Fruit fly (Drosophila melanogaster) whole organism, adult: ENCODE measurements around the gene CG14331.

Source experiments
- CG14711 ChIP-seq: fragments of 200-800 bp; sonication (Bioruptor generic); optimal IDR thresholded peaks from 2 replicates; lab custom pipeline; 2018; ENCODE audit warnings: missing biosample characterization, mild to moderate bottlenecking, missing genetic modification characterization, moderate library complexity
- CG1620 ChIP-seq: fragments of 200-800 bp; sonication (Bioruptor generic); optimal IDR thresholded peaks from 2 replicates; lab custom pipeline; 2016; ENCODE audit warnings: missing biosample characterization, missing genetic modification characterization
- CG33017 ChIP-seq: fragments of 200-800 bp; sonication (Bioruptor generic); optimal IDR thresholded peaks from 2 replicates; lab custom pipeline; 2018; ENCODE audit warnings: missing biosample characterization, mild to moderate bottlenecking, missing genetic modification characterization, moderate library complexity
- CG5204 ChIP-seq: fragments of 200-800 bp; sonication (Bioruptor generic); optimal IDR thresholded peaks from 2 replicates; lab custom pipeline; 2016; ENCODE audit warnings: missing biosample characterization, missing genetic modification characterization
- CG7101 ChIP-seq: fragments of 200-800 bp; sonication (Bioruptor generic); optimal IDR thresholded peaks from 2 replicates; lab custom pipeline; 2018; ENCODE audit warnings: missing biosample characterization, mild to moderate bottlenecking, missing genetic modification characterization, moderate library complexity
- Clk ChIP-seq: fragments of 200-800 bp; sonication (Bioruptor generic); optimal IDR thresholded peaks from 2 replicates; lab custom pipeline; 2017; ENCODE audit warnings: missing biosample characterization, missing genetic modification characterization
- Hr96 ChIP-seq: fragments of 200-800 bp; sonication (Bioruptor generic); optimal IDR thresholded peaks from 2 replicates; lab custom pipeline; 2016; ENCODE audit warnings: missing biosample characterization, missing genetic modification characterization
- Mnt ChIP-seq: fragments of 200-800 bp; sonication (Bioruptor generic); optimal IDR thresholded peaks from 2 replicates; lab custom pipeline; 2016; ENCODE audit warnings: missing biosample characterization, mild to moderate bottlenecking, missing genetic modification characterization
- cic ChIP-seq: fragments of 200-800 bp; sonication (Bioruptor generic); optimal IDR thresholded peaks from 2 replicates; lab custom pipeline; 2017; ENCODE audit warnings: missing biosample characterization, mild to moderate bottlenecking, missing genetic modification characterization, moderate library complexity
- cnc ChIP-seq, 2 experiments: fragments of >200 bp; optimal IDR thresholded peaks; 2 replicates each; lab custom pipeline; 2017
- kay ChIP-seq: fragments of 200-800 bp; sonication (Bioruptor generic); peaks from one replicate; lab custom pipeline; 2016; ENCODE audit warnings: missing biosample characterization, missing genetic modification characterization, borderline replicate concordance
- pad ChIP-seq: fragments of 200-800 bp; sonication (Bioruptor generic); optimal IDR thresholded peaks from 3 replicates; lab custom pipeline; 2017; ENCODE audit warnings: missing biosample characterization, missing genetic modification characterization, mild to moderate bottlenecking, moderate library complexity, missing genetic modification reagents
- tj ChIP-seq: fragments of 200-800 bp; sonication (Bioruptor generic); optimal IDR thresholded peaks from 3 replicates; lab custom pipeline; 2017; ENCODE audit warnings: missing biosample characterization, mild to moderate bottlenecking, missing genetic modification characterization, moderate library complexity
- toe ChIP-seq: fragments of 200-800 bp; sonication (Bioruptor generic); optimal IDR thresholded peaks from 2 replicates; lab custom pipeline; 2016; ENCODE audit warnings: missing biosample characterization, missing genetic modification characterization

DNA sequence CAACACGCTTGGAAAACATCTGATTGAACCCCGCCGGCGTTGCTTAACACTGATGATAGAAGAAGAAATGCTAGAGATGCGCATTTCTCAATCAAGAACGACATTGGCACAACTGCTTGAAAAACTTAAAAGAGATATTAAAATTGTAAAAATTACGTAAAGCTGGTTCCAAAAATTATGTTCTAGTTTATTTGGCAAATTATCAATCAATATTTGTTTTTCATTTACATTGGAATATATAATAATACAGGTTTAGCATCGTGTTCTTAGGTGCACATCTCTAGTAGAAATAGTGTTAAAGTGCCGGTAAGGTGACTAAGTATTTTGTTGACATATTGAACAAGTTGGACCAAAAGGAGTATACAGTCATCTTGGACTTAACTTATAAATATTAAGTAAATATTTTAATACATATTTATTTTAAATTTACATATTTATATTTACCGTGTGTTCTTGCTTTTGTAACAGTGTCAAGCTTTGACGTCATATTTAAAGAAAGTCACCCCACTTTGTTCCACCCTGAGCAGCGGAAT is 49.1 kb downstream of the CG14331 start, which contains the start of the genes Brf and sds22:
- TF ChIP-seq CG33017 (tag; lab: Kevin White, UChicago) = peak; percentile 92
- TF ChIP-seq kay (GFP tag; lab: Kevin White, UChicago) = peak; percentile 99
- TF ChIP-seq tj (GFP tag; lab: Kevin White, UChicago) = peak; percentile 85
- peak; percentile 97 for TF ChIP-seq CG7101 (tag; lab: Kevin White, UChicago)
- TF ChIP-seq CG14711 = peak; percentile 91
- peak; percentile 93 for TF ChIP-seq Hr96 (GFP tag; lab: Kevin White, UChicago)
- peak; percentile 98 for TF ChIP-seq CG1620 (GFP tag; lab: Kevin White, UChicago)
- TF ChIP-seq pad (GFP tag; lab: Kevin White, UChicago) = peak; percentile 88
- peak; percentile 91 for TF ChIP-seq Mnt (GFP tag; lab: Kevin White, UChicago)
- TF ChIP-seq cnc (optimal IDR thresholded peaks at IDR 0.05; lab: Kevin White, UChicago) = no peak
- TF ChIP-seq CG5204 (GFP tag; lab: Kevin White, UChicago) = peak; percentile 97
- peak; percentile 98 for TF ChIP-seq toe
- TF ChIP-seq cic (GFP tag; lab: Kevin White, UChicago) = peak; percentile 26
- TF ChIP-seq Clk (GFP tag; lab: Kevin White, UChicago) = peak; percentile 86
